Worm (Caenorhabditis elegans) whole organism, L4 larva: ENCODE data around the gene col-157.
"Not testable (repeated sequence)": the region's sequence is repeated elsewhere in the genome, so short reads cannot be mapped to it uniquely, and the experiment has no call there.

Experiments
- F10B5.3 ChIP-seq: sonication (generic microtip); optimal IDR thresholded peaks from 2 replicates; lab custom pipeline; 2016; ENCODE audit warnings: mild to moderate bottlenecking, missing genetic modification characterization, missing compliant biosample characterization
- F37D6.2 ChIP-seq: sonication (generic microtip); optimal IDR thresholded peaks from 2 replicates; lab custom pipeline; 2016; ENCODE audit warnings: mild to moderate bottlenecking, missing genetic modification characterization, missing compliant biosample characterization
- F49E8.2 ChIP-seq: sonication (generic microtip); optimal IDR thresholded peaks from 2 replicates; lab custom pipeline; 2016; ENCODE audit warnings: missing compliant biosample characterization, mild to moderate bottlenecking, missing genetic modification characterization, borderline replicate concordance
- ZK337.2 ChIP-seq: fragments of 200-800 bp; sonication (Bioruptor generic); IDR thresholded peaks from 2 replicates; pipeline ENCODE4 v1.3.6; 2022; ENCODE audit warnings: missing genetic modification reagents, missing genetic modification characterization, missing compliant biosample characterization
- ZK546.5 ChIP-seq, 2 experiments: sonication (generic microtip); optimal IDR thresholded peaks; 2 replicates each; lab custom pipeline; 2017; ENCODE audit warnings: missing biosample characterization in 2 of 2, missing genetic modification characterization in 2 of 2
- aha-1 ChIP-seq: fragments of 150-350 bp; peaks from one replicate; lab custom pipeline; 2014; ENCODE audit warnings: missing biosample characterization, missing genetic modification characterization
- ceh-28 ChIP-seq: fragments of 150-350 bp; optimal IDR thresholded peaks from 2 replicates; lab custom pipeline; 2014; ENCODE audit warnings: missing biosample characterization, missing genetic modification reagents, missing genetic modification characterization
- cey-2 ChIP-seq: sonication (generic microtip); optimal IDR thresholded peaks from 3 replicates; lab custom pipeline; 2017; ENCODE audit warnings: missing genetic modification characterization, mild to moderate bottlenecking, missing compliant biosample characterization, antibody characterized with exemption, borderline replicate concordance; ENCODE audit not compliant: insufficient read depth
- ctbp-1 ChIP-seq: fragments of 200-800 bp; sonication (Bioruptor generic); IDR thresholded peaks from 2 replicates; pipeline ENCODE4 v1.3.6; 2022; ENCODE audit warnings: missing genetic modification reagents, missing genetic modification characterization, missing compliant biosample characterization
- daf-19 ChIP-seq: fragments of 200-800 bp; sonication (Bioruptor generic); conservative IDR thresholded peaks from 2 replicates; pipeline ENCODE4 v1.3.6; 2022; ENCODE audit warnings: missing genetic modification characterization, missing compliant biosample characterization
- dmd-6 ChIP-seq: fragments of 200-800 bp; sonication (Bioruptor generic); IDR thresholded peaks from 2 replicates; pipeline ENCODE4 v1.3.6; 2022; ENCODE audit warnings: missing genetic modification reagents, missing genetic modification characterization, missing compliant biosample characterization
- dmd-8 ChIP-seq: fragments of 200-800 bp; sonication (Bioruptor generic); IDR thresholded peaks from 2 replicates; pipeline ENCODE4 v1.3.6; 2022; ENCODE audit warnings: missing genetic modification characterization, missing compliant biosample characterization
- dmd-9 ChIP-seq: fragments of 200-800 bp; sonication (Bioruptor generic); IDR thresholded peaks from 2 replicates; pipeline ENCODE4 v1.3.6; 2022; ENCODE audit warnings: missing genetic modification reagents, missing genetic modification characterization, missing compliant biosample characterization
- dpl-1 ChIP-seq: fragments of 150-350 bp; optimal IDR thresholded peaks from 2 replicates; lab custom pipeline; 2014; ENCODE audit warnings: missing biosample characterization, missing genetic modification reagents, missing genetic modification characterization
- duxl-1 ChIP-seq: sonication (generic microtip); optimal IDR thresholded peaks from 2 replicates; lab custom pipeline; 2016; ENCODE audit warnings: mild to moderate bottlenecking, missing genetic modification characterization, moderate library complexity, missing compliant biosample characterization; ENCODE audit not compliant: poor library complexity
- fkh-10 ChIP-seq: fragments of 150-350 bp; optimal IDR thresholded peaks from 2 replicates; lab custom pipeline; 2014; ENCODE audit warnings: missing biosample characterization, missing genetic modification reagents, missing genetic modification characterization
- lsy-2 ChIP-seq, 2 experiments: fragments of 150-350 bp in 1 of 2; sonication (generic microtip) in 1 of 2; optimal IDR thresholded peaks; 2 replicates each; lab custom pipeline; 2014 to 2017; ENCODE audit warnings: missing biosample characterization in 2 of 2, missing genetic modification characterization in 2 of 2
- mdt-29 ChIP-seq: fragments of 200-800 bp; sonication (Bioruptor generic); IDR thresholded peaks from 2 replicates; pipeline ENCODE4 v1.3.6; 2022; ENCODE audit warnings: missing genetic modification reagents, missing genetic modification characterization, missing compliant biosample characterization
- mxl-2 ChIP-seq: fragments of 200-800 bp; sonication (Bioruptor generic); conservative IDR thresholded peaks from 2 replicates; pipeline ENCODE4 v1.3.6; 2022; ENCODE audit warnings: missing genetic modification reagents, missing genetic modification characterization, missing compliant biosample characterization
- nhr-10 ChIP-seq: fragments of 150-350 bp; optimal IDR thresholded peaks from 2 replicates; lab custom pipeline; 2014; ENCODE audit warnings: missing biosample characterization, missing genetic modification characterization
- nhr-11 ChIP-seq: fragments of 150-350 bp; optimal IDR thresholded peaks from 2 replicates; lab custom pipeline; 2014; ENCODE audit warnings: missing biosample characterization, missing genetic modification characterization
- nhr-237 ChIP-seq: sonication (generic microtip); optimal IDR thresholded peaks from 2 replicates; lab custom pipeline; 2017; ENCODE audit warnings: missing biosample characterization, missing genetic modification characterization
- nhr-42 ChIP-seq: fragments of 200-800 bp; sonication (Bioruptor generic); IDR thresholded peaks from 2 replicates; pipeline ENCODE4 v1.3.6; 2022; ENCODE audit warnings: missing genetic modification characterization, missing compliant biosample characterization
- nhr-48 ChIP-seq: sonication (generic microtip); optimal IDR thresholded peaks from 2 replicates; lab custom pipeline; 2016; ENCODE audit warnings: mild to moderate bottlenecking, missing genetic modification characterization, missing compliant biosample characterization
- nhr-76 ChIP-seq: fragments of 150-350 bp; optimal IDR thresholded peaks from 2 replicates; lab custom pipeline; 2014; ENCODE audit warnings: missing biosample characterization, missing genetic modification characterization
- pha-4 ChIP-seq, 2 experiments: fragments of 150-350 bp in 1 of 2; fragments of 200-800 bp in 1 of 2; sonication (Bioruptor generic) in 1 of 2; IDR thresholded peaks in 1 of 2; optimal IDR thresholded peaks in 1 of 2; 2 replicates each; pipeline versions ENCODE4 v1.3.6 to Lab custom; 2014 to 2022; ENCODE audit warnings: missing genetic modification characterization in 2 of 2, missing genetic modification reagents in 2 of 2, missing biosample characterization in 1 of 2, missing compliant biosample characterization in 1 of 2
- saeg-2 ChIP-seq: fragments of 200-800 bp; sonication (Bioruptor generic); IDR thresholded peaks from 2 replicates; pipeline ENCODE4 v1.3.6; 2022; ENCODE audit warnings: missing genetic modification reagents, missing genetic modification characterization, missing compliant biosample characterization
- unc-62 ChIP-seq, 3 experiments: fragments of 150-350 bp in 1 of 3; sonication (generic microtip); optimal IDR thresholded peaks in 2 of 3; peaks in 1 of 3; 1 replicate in 1 of 3; 2 replicates in 2 of 3; lab custom pipeline; 2014 to 2017; ENCODE audit warnings: missing biosample characterization in 3 of 3, missing genetic modification characterization in 3 of 3, missing genetic modification reagents in 3 of 3, missing genotype in 1 of 3
- zag-1 ChIP-seq: fragments of 150-350 bp; optimal IDR thresholded peaks from 2 replicates; lab custom pipeline; 2014; ENCODE audit warnings: missing biosample characterization, missing genetic modification characterization

col-157 gene

DNA sequence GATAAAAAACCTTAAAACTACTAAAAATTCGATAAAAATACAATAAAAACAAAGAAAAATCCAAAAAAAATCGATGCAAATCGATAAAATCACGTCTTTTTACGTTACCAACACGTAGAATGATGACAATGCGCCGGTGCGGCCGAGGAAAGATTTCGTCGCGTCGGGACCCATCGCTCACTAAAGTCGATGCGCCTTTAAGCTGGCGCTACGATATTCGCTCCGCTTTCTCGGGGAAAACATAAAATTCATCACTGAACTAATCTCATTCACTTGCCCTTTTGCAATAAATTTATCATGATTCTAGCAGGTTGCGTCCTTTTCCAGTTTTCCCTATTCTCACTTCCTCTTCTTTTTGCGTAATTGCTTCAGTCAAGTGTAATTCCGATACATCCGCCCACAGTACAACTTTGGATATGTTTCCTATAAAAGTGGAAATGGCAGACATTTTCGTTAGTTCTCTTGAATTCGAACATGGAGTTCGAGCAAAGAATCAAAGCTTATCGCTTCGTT lies at the start of gene col-157:
Gene col-157 (plus strand): TSS at position 463 of the 513 bp plus-strand sequence.
- not testable (repeated sequence) for TF ChIP-seq F10B5.3 (tag; lab: Kevin White, UChicago); fkh-10 (GFP tag; lab: Kevin White, UChicago); F49E8.2

DNA sequence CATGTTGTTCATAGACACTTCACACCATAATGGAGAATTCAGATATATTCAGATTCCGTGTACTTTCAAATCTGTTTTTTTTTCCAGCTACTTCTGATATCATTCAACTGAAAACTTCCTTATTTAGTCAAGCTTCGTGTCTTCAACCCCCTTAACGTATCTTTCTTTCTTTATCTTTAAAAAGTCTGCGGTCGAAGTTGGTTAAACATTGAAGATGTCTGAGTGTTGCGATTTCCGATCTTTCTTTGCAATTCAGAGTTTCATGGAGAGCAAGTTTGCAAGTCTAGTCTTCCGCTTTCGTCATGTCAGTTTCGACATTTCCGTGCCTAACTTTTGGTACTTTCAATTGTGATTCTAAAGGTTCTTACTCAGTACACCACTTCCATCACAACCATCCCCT lies 48.6 kb upstream of the col-157 start:
- TF ChIP-seq nhr-11 (tag; lab: Kevin White, UChicago) = no peak
- TF ChIP-seq saeg-2 (GFP tag; lab: Robert Waterston, UW) = no peak
- no peak for TF ChIP-seq ceh-28 (tag; lab: Kevin White, UChicago)
- no peak for TF ChIP-seq nhr-10
- TF ChIP-seq unc-62 (GFP tag; optimal IDR thresholded peaks at IDR 0.05 in 1 of 2; lab: Kevin White, UChicago) = peak in 1 of 2 experiments; percentile 91
- no peak for TF ChIP-seq unc-62 (tag; optimal IDR thresholded peaks at IDR 0.05; lab: Kevin White, UChicago)

DNA sequence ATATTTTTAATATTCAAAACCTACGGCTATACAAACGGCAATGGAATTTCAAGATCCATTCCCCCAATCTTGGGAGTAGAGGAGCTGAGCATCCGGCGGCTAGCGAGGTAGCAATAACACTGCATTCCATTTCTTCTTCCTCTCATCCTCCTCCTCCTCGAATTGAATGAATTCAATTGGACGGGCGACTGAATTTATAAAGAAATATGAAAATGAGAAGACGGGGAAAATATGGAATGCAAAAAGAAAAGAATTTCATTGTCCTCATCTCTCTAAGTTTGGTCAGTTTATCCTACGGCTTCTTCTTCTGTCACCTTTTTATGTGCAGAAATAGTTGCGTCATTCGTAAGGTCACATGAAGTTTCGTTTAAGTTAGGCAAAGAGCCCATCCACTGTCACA lies 47.4 kb upstream of the col-157 start:
- TF ChIP-seq aha-1 (peak; percentile 80), cey-2 (tag; lab: Kevin White, UChicago) (no peak)

DNA sequence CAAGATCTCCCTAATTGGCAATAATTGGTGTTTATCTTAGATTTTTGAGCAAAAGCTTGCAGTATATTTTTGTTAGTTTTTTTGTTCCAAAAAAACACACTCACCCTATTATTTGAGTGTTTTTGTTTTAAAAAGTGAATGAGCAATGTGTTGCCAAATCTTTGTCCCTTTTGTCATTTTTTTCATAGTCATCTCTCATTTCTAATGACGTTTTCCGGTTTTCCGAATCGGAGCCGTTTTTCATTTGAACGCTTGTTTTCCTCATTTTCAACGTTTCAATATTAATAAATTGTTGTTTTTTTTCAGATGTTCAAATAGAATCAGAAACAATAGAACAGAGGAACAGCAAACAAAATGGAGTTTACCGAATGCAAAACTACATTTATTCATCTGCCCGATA lies 45.4 kb upstream of the col-157 start, which contains the start of gene dmsr-1:
Gene dmsr-1 (plus strand): TSS at position 301 of the 400 bp plus-strand sequence.
- no peak for TF ChIP-seq dmd-9 (GFP tag; lab: Robert Waterston, UW)
- TF ChIP-seq dmd-8 (GFP tag; lab: Robert Waterston, UW) = no peak
- TF ChIP-seq nhr-48 (tag; lab: Kevin White, UChicago) = no peak
- TF ChIP-seq mdt-29 (GFP tag; lab: Robert Waterston, UW) = no peak
- no peak for TF ChIP-seq nhr-76
- TF ChIP-seq nhr-11 (tag; lab: Kevin White, UChicago) = no peak
- TF ChIP-seq nhr-10 = no peak
- no peak for TF ChIP-seq unc-62 (GFP tag; optimal IDR thresholded peaks at IDR 0.05 in 1 of 2; lab: Kevin White, UChicago)
- no peak for TF ChIP-seq unc-62 (tag; optimal IDR thresholded peaks at IDR 0.05; lab: Kevin White, UChicago)
- no peak for TF ChIP-seq ctbp-1 (GFP tag; lab: Robert Waterston, UW)
- TF ChIP-seq duxl-1 (tag; lab: Kevin White, UChicago) = no peak
- TF ChIP-seq mxl-2 = no peak
- TF ChIP-seq pha-4 (GFP tag; IDR thresholded peaks at IDR 0.05; lab: Robert Waterston, UW) = no peak
- TF ChIP-seq pha-4 (tag; optimal IDR thresholded peaks at IDR 0.05; lab: Kevin White, UChicago) = no peak
- no peak for TF ChIP-seq daf-19 (GFP tag; lab: Robert Waterston, UW)
- TF ChIP-seq ZK546.5 (tag; optimal IDR thresholded peaks at IDR 0.05; lab: Kevin White, UChicago) = no peak
- no peak for TF ChIP-seq nhr-42 (GFP tag; lab: Robert Waterston, UW)

- TF ChIP-seq dmd-6 (GFP tag; lab: Robert Waterston, UW) (no peak), unc-62 (GFP tag; optimal IDR thresholded peaks at IDR 0.05 in 1 of 2; lab: Kevin White, UChicago) (peak in 1 of 2 experiments; percentile 94), unc-62 (tag; optimal IDR thresholded peaks at IDR 0.05; lab: Kevin White, UChicago) (no peak), ZK337.2 (GFP tag; lab: Robert Waterston, UW) (no peak), zag-1 (tag; lab: Kevin White, UChicago) (no peak), dpl-1 (GFP tag; lab: Kevin White, UChicago) (no peak)
Observed at ce11 chrV:11439202-11439601, 44.6 kb upstream of the col-157 start.

- no peak for TF ChIP-seq F37D6.2
- no peak for TF ChIP-seq nhr-237 (tag; lab: Kevin White, UChicago)
- TF ChIP-seq lsy-2 (tag; optimal IDR thresholded peaks at IDR 0.05; lab: Kevin White, UChicago) = peak in 1 of 2 experiments; percentile 20
- no peak for TF ChIP-seq nhr-11 (tag; lab: Kevin White, UChicago)
- TF ChIP-seq, all 104 proteins: peak for 1
Observed at ce11 chrV:11443503-11443902, 40.3 kb upstream of the col-157 start, which contains the start of gene F57B7.2. Gene F57B7.2, minus strand, starts transcription at chrV:11443603.
